Worm (Caenorhabditis elegans): ENCODE data around the gene T09A5.4.

DNA sequence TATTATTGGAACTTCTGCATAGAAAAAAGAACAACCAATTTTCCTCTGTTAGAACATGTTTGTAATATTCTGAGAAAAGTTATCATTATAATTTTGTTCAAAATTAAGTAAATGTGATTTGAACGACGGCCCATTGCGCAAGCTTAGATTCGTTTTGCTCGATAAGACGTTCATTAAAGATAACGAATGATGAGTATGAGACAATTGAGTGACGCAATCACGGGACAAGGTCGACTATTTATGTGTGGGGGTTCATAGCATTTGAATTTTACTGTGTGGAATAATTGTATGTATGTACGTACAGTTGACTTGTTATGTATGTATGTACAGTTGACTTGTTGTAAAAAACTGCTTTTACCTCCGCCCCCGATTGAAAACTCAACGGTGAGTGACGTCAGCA is 26.6 kb upstream of the T09A5.4 start:
- TF ChIP-seq nhr-237 (tag; optimal IDR thresholded peaks at IDR 0.05), result no peak
- no peak for TF ChIP-seq ces-1 (GFP tag; optimal IDR thresholded peaks at IDR 0.05)
- no peak for TF ChIP-seq snpc-4 (tag; optimal IDR thresholded peaks at IDR 0.05)
- TF ChIP-seq zip-8 (tag; optimal IDR thresholded peaks at IDR 0.05), result peak; percentile 82
- no peak for TF ChIP-seq nhr-28 (tag; optimal IDR thresholded peaks at IDR 0.05)
- TF ChIP-seq nhr-76 (tag; optimal IDR thresholded peaks at IDR 0.05), result no peak
- no peak for TF ChIP-seq ceh-83 (GFP tag; optimal IDR thresholded peaks at IDR 0.05)
- peak; percentile 40 for TF ChIP-seq unc-62 (GFP tag; optimal IDR thresholded peaks at IDR 0.05)
- TF ChIP-seq lin-13 (tag; optimal IDR thresholded peaks at IDR 0.05), result no peak
- TF ChIP-seq pha-4 (tag; optimal IDR thresholded peaks at IDR 0.05), result no peak
- no peak for TF ChIP-seq mep-1 (tag; optimal IDR thresholded peaks at IDR 0.05)
- TF ChIP-seq ztf-11 (tag; optimal IDR thresholded peaks at IDR 0.05), result no peak
